Worm (Caenorhabditis elegans) whole organism, early embryonic: ENCODE measurements around the gene nhr-1.

ENCODE experiments used
- B0310.2 ChIP-seq: sonication (generic microtip); optimal IDR thresholded peaks from 2 replicates; lab custom pipeline; 2016; ENCODE audit warnings: mild to moderate bottlenecking, missing genetic modification characterization, missing compliant biosample characterization
- ama-1 ChIP-seq: fragments of 150-350 bp; optimal IDR thresholded peaks from 2 replicates; lab custom pipeline; 2014
- ets-7 ChIP-seq: sonication (generic microtip); optimal IDR thresholded peaks from 2 replicates; lab custom pipeline; 2016; ENCODE audit warnings: missing genotype, missing genetic modification characterization, missing compliant biosample characterization
- flt-1 ChIP-seq: fragments of 200-800 bp; sonication (Bioruptor generic); IDR thresholded peaks from 2 replicates; pipeline ENCODE4 v1.3.6; 2022; ENCODE audit warnings: missing genetic modification characterization, missing compliant biosample characterization
- hnd-1 ChIP-seq: sonication (generic microtip); optimal IDR thresholded peaks from 2 replicates; lab custom pipeline; 2016; ENCODE audit warnings: missing genetic modification characterization, missing compliant biosample characterization
- pes-1 ChIP-seq: fragments of 200-800 bp; sonication (Bioruptor generic); IDR thresholded peaks from 2 replicates; pipeline ENCODE4 v1.3.6; 2022; ENCODE audit warnings: missing genetic modification reagents, missing genetic modification characterization, missing compliant biosample characterization

DNA sequence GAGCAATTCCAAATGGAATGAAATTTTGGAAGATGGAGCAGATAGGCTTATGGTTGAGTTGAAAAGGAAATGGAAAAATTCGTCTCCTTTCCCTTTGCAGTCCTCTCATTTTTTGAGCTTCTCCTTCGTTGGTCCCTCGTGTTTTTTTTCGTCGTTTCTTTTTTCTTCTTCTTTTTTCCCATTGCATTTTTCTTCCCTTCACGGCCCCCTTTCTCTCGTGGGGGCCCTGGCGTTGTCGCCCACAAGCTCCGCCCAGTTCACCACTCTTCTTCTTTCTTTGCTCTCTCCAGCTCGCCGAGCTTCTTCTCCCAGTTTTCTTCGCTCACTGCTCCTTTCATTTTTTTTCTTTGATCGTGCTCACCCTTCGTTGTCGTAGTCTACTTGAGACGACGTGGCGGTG is 5.6 kb downstream of the nhr-1 start:
- TF ChIP-seq ama-1 (lab: Kevin White, UChicago) (no peak), ets-7 (no peak), pes-1 (GFP tag; lab: Robert Waterston, UW) (no peak), hnd-1 (tag; lab: Kevin White, UChicago) (no peak), B0310.2 (no peak), flt-1 (GFP tag; lab: Robert Waterston, UW) (no peak)
